Fruit fly (Drosophila melanogaster): Measurements from ENCODE around the gene Fbp2.

dm6 chr2L:9449257-9449972 lies 22.8 kb downstream of the Fbp2 start:
- TF ChIP-seq CTCF (optimal IDR thresholded peaks at IDR 0.05) (no peak), CG8478 (optimal IDR thresholded peaks at IDR 0.05) (no peak)
